Worm (Caenorhabditis elegans): ENCODE results near the gene idpb-1.

Gene idpb-1

DNA sequence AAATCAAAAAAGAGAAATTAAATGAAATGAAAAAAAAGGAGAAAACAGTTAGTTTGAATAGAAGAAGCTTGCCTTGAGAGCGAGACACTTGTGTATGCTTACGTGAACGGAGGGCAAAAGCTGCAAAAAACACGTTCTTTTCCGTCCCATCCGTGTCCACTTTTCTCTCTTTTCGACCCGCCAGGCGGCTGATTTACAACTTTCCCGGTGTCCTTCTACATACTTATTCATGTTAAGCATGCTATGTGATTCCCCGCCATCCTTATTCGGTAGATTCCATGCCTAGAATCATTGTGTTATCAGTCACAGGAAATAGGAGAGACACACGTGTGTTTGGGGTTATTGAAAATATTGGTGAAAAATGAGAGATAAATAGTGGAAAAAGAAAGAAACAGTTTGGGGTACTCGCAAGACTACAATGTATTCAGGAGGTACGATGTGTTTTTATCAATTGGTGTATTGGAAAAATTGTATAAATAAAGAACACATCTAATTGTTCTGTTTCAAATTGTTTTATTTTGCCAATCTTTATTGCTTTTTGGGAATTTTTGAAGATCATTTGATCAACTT is 40.2 kb downstream of the idpb-1 start, which contains the start of gene nas-29:
Gene nas-29, minus strand, starts transcription at position 92 of the 570 bp plus-strand sequence.
- TF ChIP-seq elt-2 (tag; optimal IDR thresholded peaks at IDR 0.05) (peak; percentile 65), fkh-6 (tag; optimal IDR thresholded peaks at IDR 0.05) (no peak)

DNA sequence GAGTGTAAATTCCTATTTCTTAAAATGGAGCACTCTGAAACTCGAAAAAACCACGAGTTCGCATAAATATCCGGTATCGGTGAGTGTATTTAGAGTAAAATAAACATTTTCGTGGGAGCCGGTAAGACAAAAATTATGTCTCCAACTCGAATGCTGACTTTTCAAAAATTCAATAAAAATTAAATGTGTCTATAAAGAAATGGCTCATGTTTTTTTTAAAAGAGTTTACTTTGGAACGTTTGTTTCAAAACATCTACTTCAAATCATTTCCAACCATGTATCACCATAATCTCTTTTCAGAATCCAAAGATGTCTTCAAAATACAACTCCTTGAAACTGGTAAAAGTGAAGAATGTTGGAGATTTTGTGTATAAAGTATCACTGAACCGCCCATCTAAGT is 40.8 kb downstream of the idpb-1 start, which contains the start of gene F58A6.1:
Gene F58A6.1, plus strand, starts transcription at position 301 of the 400 bp plus-strand sequence.
- TF ChIP-seq F13H6.1 (tag; optimal IDR thresholded peaks at IDR 0.05) (no peak), ceh-34 (tag; optimal IDR thresholded peaks at IDR 0.05) (no peak), eyg-1 (tag; optimal IDR thresholded peaks at IDR 0.05) (no peak), fax-1 (tag; optimal IDR thresholded peaks at IDR 0.05) (no peak), ahr-1 (tag; optimal IDR thresholded peaks at IDR 0.05) (no peak), ceh-45 (GFP tag; IDR thresholded peaks at IDR 0.05) (no peak), pha-4 (tag; optimal IDR thresholded peaks at IDR 0.05) (no peak), pqm-1 (tag; optimal IDR thresholded peaks at IDR 0.05) (no peak), lin-11 (tag; optimal IDR thresholded peaks at IDR 0.05) (no peak), Y22D7AL.16 (tag; optimal IDR thresholded peaks at IDR 0.05) (no peak), ceh-22 (tag; optimal IDR thresholded peaks at IDR 0.05) (no peak), zip-5 (tag; optimal IDR thresholded peaks at IDR 0.05) (no peak), fkh-6 (tag; optimal IDR thresholded peaks at IDR 0.05) (no peak)

DNA sequence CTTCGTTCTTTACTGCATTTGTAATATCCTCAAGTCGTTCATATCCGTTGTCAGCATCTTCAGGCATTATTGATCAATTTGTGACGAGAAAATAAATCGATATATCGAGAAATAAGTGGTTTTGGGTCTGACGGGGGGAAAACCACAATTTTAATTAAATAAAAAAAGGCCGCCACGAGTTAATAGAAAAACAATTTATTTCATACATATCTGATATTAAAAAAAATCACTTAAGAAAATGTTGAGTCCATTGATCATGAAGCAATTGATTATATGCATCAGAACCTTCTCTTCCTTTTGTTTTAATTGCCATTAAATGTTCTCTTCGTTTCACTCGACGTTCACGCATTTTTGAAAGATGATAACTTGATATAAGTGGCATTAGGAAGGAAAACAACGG is 46.6 kb downstream of the idpb-1 start, which contains the start of gene F58A6.5:
Gene F58A6.5, minus strand, starts transcription at position 101 of the 400 bp plus-strand sequence.
- TF ChIP-seq npax-4 (tag; optimal IDR thresholded peaks at IDR 0.05) (no peak), sdc-2 (tag; optimal IDR thresholded peaks at IDR 0.05) (no peak), ceh-6 (GFP tag; optimal IDR thresholded peaks at IDR 0.05) (no peak), ceh-45 (GFP tag; IDR thresholded peaks at IDR 0.05) (no peak), pax-1 (tag; optimal IDR thresholded peaks at IDR 0.05) (no peak)

ce11 chrII:5150829-5151228 is 49.0 kb downstream of the idpb-1 start, which contains the start of gene srb-16:
Gene srb-16, minus strand, starts transcription at chrII:5150929.
- TF ChIP-seq che-1 (tag; optimal IDR thresholded peaks at IDR 0.05) (no peak), sdc-2 (tag; optimal IDR thresholded peaks at IDR 0.05) (no peak), fax-1 (tag; optimal IDR thresholded peaks at IDR 0.05) (no peak), eyg-1 (tag; optimal IDR thresholded peaks at IDR 0.05) (no peak), hlh-8 (tag; optimal IDR thresholded peaks at IDR 0.05) (no peak), ref-2 (tag; optimal IDR thresholded peaks at IDR 0.05) (no peak), T23F11.4 (GFP tag; optimal IDR thresholded peaks at IDR 0.05) (no peak), ahr-1 (tag; optimal IDR thresholded peaks at IDR 0.05) (no peak)
